Worm (Caenorhabditis elegans): ENCODE results near the gene srxa-8.

The srxa-8 gene

DNA sequence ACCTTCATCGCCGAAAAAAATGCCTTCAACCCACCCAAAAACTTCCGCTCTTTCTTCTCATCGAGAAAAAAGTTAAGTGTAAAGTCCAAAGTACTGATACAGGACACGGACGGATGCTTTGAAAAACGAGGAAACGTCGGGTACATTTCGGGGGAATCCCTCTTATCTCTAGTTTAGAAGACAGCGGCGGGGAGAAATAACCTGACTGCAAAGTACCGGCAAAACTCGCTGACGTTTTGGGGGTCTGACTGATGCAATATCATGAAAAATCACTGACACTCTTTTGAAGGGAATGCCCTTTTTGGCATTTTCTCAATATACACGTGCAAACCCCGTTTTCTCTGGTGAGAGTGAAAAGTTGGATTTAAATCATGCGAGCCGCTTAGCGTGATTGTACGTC lies 47.8 kb upstream of the srxa-8 start:
- TF ChIP-seq lin-13 (GFP tag; optimal IDR thresholded peaks at IDR 0.05) (peak; percentile 46), mdl-1 (tag; optimal IDR thresholded peaks at IDR 0.05) (peak; percentile 71 to 84), unc-39 (tag; optimal IDR thresholded peaks at IDR 0.05) (no peak), F13H6.1 (tag; optimal IDR thresholded peaks at IDR 0.05) (peak; percentile 86), mbf-1 (tag; optimal IDR thresholded peaks at IDR 0.05) (no peak), lin-11 (tag; optimal IDR thresholded peaks at IDR 0.05) (peak; percentile 11), sma-3 (GFP tag; optimal IDR thresholded peaks at IDR 0.05) (peak; percentile 84), sem-4 (tag; optimal IDR thresholded peaks at IDR 0.05) (peak; percentile 73), unc-55 (GFP tag; optimal IDR thresholded peaks at IDR 0.05) (no peak), nhr-21 (tag; optimal IDR thresholded peaks at IDR 0.05) (peak; percentile 93), ztf-4 (tag; optimal IDR thresholded peaks at IDR 0.05) (peak; percentile 34), nhr-6 (tag; optimal IDR thresholded peaks at IDR 0.05) (peak; percentile 29), R02D3.7 (tag; optimal IDR thresholded peaks at IDR 0.05) (no peak), blmp-1 (tag; optimal IDR thresholded peaks at IDR 0.05; ENCODE audit: insufficient read depth) (peak; percentile 83), egl-27 (tag; optimal IDR thresholded peaks at IDR 0.05) (peak; percentile 77), crh-2 (tag; optimal IDR thresholded peaks at IDR 0.05) (peak; percentile 82), elt-1 (tag; optimal IDR thresholded peaks at IDR 0.05) (no peak), nhr-25 (tag; optimal IDR thresholded peaks at IDR 0.05) (peak; percentile 86), Y55F3AM.14 (GFP tag; optimal IDR thresholded peaks at IDR 0.05) (peak; percentile 54), nhr-129 (tag; optimal IDR thresholded peaks at IDR 0.05) (peak; percentile 88), lsy-2 (tag; optimal IDR thresholded peaks at IDR 0.05) (peak in 1 of 2 experiments; percentile 59), gmeb-1 (tag; optimal IDR thresholded peaks at IDR 0.05) (peak; percentile 2), fos-1 (tag; optimal IDR thresholded peaks at IDR 0.05) (peak; percentile 83), sma-9 (GFP tag; optimal IDR thresholded peaks at IDR 0.05) (peak; percentile 99), sma-9 (tag; optimal IDR thresholded peaks at IDR 0.05) (no peak)

DNA sequence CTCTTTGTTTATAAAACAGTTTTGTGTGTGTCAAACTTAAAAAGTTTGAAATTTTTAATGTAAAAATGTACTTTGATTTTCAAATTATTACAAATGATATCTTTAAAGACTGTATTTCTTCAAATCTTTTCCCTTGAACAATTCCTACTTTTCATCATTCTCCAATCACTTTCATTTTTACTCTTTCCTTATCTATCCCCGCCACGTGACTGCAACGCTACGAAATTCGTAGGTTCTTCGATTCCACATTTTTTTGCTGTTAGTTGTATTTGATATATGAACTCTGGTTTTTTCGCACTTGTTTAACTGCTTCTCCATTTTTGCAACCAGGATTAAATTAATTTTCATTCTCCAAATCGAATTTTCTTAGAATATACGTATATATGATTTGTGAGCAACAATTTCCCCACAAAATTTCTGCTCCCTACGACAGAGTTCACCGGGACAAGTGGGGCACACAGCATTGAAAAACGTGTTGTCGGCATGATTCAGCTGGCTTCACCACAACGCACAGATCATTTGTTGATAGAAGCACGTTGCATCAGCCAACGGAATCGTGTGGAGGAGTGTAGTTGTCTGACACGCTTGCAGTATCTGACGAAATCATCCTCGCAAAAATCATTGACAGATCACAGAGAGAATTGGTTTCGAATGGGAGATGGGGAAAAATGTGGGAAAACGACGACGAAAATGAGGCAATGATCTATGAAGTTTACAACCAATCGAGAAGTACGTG lies 46.2 kb upstream of the srxa-8 start:
- TF ChIP-seq ZK546.5 (tag; optimal IDR thresholded peaks at IDR 0.05) (no peak), lin-13 (GFP tag; optimal IDR thresholded peaks at IDR 0.05) (no peak), nhr-237 (tag; optimal IDR thresholded peaks at IDR 0.05) (no peak), nhr-23 (tag; optimal IDR thresholded peaks at IDR 0.05) (no peak), mdl-1 (tag; optimal IDR thresholded peaks at IDR 0.05) (peak in 1 of 2 experiments; percentile 11), unc-62 (GFP tag; optimal IDR thresholded peaks at IDR 0.05) (no peak), blmp-1 (tag; optimal IDR thresholded peaks at IDR 0.05; ENCODE audit: insufficient read depth) (peak; percentile 97), zag-1 (tag; optimal IDR thresholded peaks at IDR 0.05) (no peak), sma-3 (GFP tag; optimal IDR thresholded peaks at IDR 0.05) (peak; percentile 16), aly-2 (tag; optimal IDR thresholded peaks at IDR 0.05) (no peak), R02D3.7 (tag; optimal IDR thresholded peaks at IDR 0.05) (no peak), nhr-21 (tag; optimal IDR thresholded peaks at IDR 0.05) (peak; percentile 84), lin-39 (tag; optimal IDR thresholded peaks at IDR 0.05) (no peak), ceh-16 (tag; optimal IDR thresholded peaks at IDR 0.05) (no peak), fos-1 (tag; optimal IDR thresholded peaks at IDR 0.05) (peak; percentile 59), sma-9 (GFP tag; optimal IDR thresholded peaks at IDR 0.05) (peak; percentile 91), sma-9 (tag; optimal IDR thresholded peaks at IDR 0.05) (no peak), nhr-10 (tag; optimal IDR thresholded peaks at IDR 0.05) (no peak), elt-1 (tag; optimal IDR thresholded peaks at IDR 0.05) (no peak), nhr-6 (tag; optimal IDR thresholded peaks at IDR 0.05) (peak; percentile 38), lsy-2 (tag; optimal IDR thresholded peaks at IDR 0.05) (peak in 1 of 2 experiments; percentile 34), mbf-1 (tag; optimal IDR thresholded peaks at IDR 0.05) (no peak), nhr-25 (tag; optimal IDR thresholded peaks at IDR 0.05) (peak; percentile 73), ama-1 (optimal IDR thresholded peaks at IDR 0.05) (no peak), egl-27 (tag; optimal IDR thresholded peaks at IDR 0.05) (peak; percentile 24), C34F6.9 (tag; optimal IDR thresholded peaks at IDR 0.05) (no peak), unc-39 (tag; optimal IDR thresholded peaks at IDR 0.05) (no peak), peb-1 (tag; optimal IDR thresholded peaks at IDR 0.05) (no peak), nhr-129 (tag; optimal IDR thresholded peaks at IDR 0.05) (peak; percentile 95), dmd-4 (tag; optimal IDR thresholded peaks at IDR 0.05) (no peak), nhr-12 (tag; optimal IDR thresholded peaks at IDR 0.05) (no peak), Y55F3AM.14 (GFP tag; optimal IDR thresholded peaks at IDR 0.05) (peak; percentile 45), ztf-1 (GFP tag; conservative IDR thresholded peaks at IDR 0.05) (no peak), snpc-4 (tag; optimal IDR thresholded peaks at IDR 0.05) (no peak), crh-2 (tag; optimal IDR thresholded peaks at IDR 0.05) (peak; percentile 4), mab-5 (tag; optimal IDR thresholded peaks at IDR 0.05) (no peak), gmeb-1 (tag; optimal IDR thresholded peaks at IDR 0.05) (no peak), unc-55 (GFP tag; optimal IDR thresholded peaks at IDR 0.05) (no peak), sem-4 (tag; optimal IDR thresholded peaks at IDR 0.05) (peak; percentile 5), alr-1 (tag; optimal IDR thresholded peaks at IDR 0.05) (no peak), lin-11 (tag; optimal IDR thresholded peaks at IDR 0.05) (no peak), elt-3 (tag; optimal IDR thresholded peaks at IDR 0.05) (no peak), ztf-4 (tag; optimal IDR thresholded peaks at IDR 0.05) (no peak), nhr-77 (tag; optimal IDR thresholded peaks at IDR 0.05) (no peak), F13H6.1 (tag; optimal IDR thresholded peaks at IDR 0.05) (peak; percentile 78)

All from whole organism, L2 larva.